Worm (Caenorhabditis elegans) whole organism, midembryonic: Measurements from ENCODE around the gene dhs-14.

Source experiments
- T22C8.4 ChIP-seq: fragments of 200-800 bp; sonication (Bioruptor generic); IDR thresholded peaks from 2 replicates; pipeline ENCODE4 v1.3.6; 2022; ENCODE audit warnings: missing genetic modification characterization, missing compliant biosample characterization
- cog-1 ChIP-seq: sonication (generic microtip); optimal IDR thresholded peaks from 2 replicates; lab custom pipeline; 2016; ENCODE audit warnings: missing genetic modification characterization, missing compliant biosample characterization
- flt-1 ChIP-seq: fragments of 200-800 bp; sonication (Bioruptor generic); IDR thresholded peaks from 2 replicates; pipeline ENCODE4 v1.3.6; 2022; ENCODE audit warnings: missing genetic modification characterization, missing compliant biosample characterization
- klf-2 ChIP-seq: fragments of 200-800 bp; sonication (Bioruptor generic); conservative IDR thresholded peaks from 2 replicates; pipeline ENCODE4 v1.3.6; 2022; ENCODE audit warnings: missing genetic modification reagents, missing genetic modification characterization, missing compliant biosample characterization
- med-1 ChIP-seq: sonication (generic microtip); optimal IDR thresholded peaks from 2 replicates; lab custom pipeline; 2017; ENCODE audit warnings: missing genetic modification characterization, mild to moderate bottlenecking, missing compliant biosample characterization, antibody characterized with exemption, missing genetic modification reagents; ENCODE audit not compliant: insufficient read depth
- ref-1 ChIP-seq: fragments of 200-800 bp; sonication (Bioruptor generic); conservative IDR thresholded peaks from 2 replicates; pipeline ENCODE4 v1.3.6; 2022; ENCODE audit warnings: missing genetic modification reagents, missing genetic modification characterization, missing compliant biosample characterization
- tab-1 ChIP-seq: fragments of 200-800 bp; sonication (Bioruptor generic); IDR thresholded peaks from 2 replicates; pipeline ENCODE4 v1.3.6; 2022; ENCODE audit warnings: missing genetic modification characterization, missing compliant biosample characterization
- ztf-23 ChIP-seq: fragments of 200-800 bp; sonication (Bioruptor generic); IDR thresholded peaks from 2 replicates; pipeline ENCODE4 v1.3.6; 2022; ENCODE audit warnings: missing genetic modification reagents, missing genetic modification characterization, missing compliant biosample characterization
- ztf-29 ChIP-seq: fragments of 200-800 bp; sonication (Bioruptor generic); IDR thresholded peaks from 2 replicates; pipeline ENCODE4 v1.3.6; 2022; ENCODE audit warnings: missing genetic modification reagents, missing genetic modification characterization, missing compliant biosample characterization

DNA sequence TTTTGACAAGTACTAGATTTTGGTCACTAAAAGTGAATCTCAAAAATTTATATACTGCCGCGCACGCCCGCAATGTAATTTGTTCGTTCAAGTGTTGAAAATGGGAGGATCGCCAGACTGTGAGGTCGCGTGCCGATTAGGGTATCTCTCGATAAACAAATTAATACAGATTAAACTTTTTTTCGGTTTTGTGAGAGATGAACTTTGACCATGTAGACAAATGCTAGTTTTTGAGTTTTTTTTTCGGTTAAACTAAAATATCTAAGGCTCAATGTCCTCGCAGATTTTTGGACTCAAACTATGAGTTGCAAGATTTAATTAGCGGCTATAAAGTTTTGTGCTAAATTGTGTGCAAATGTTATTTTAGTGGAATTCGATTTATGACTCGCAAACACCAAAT lies 4.8 kb upstream of the dhs-14 start, which contains the start of gene dhs-15:
- no peak for TF ChIP-seq cog-1 (tag; lab: Kevin White, UChicago)
- TF ChIP-seq flt-1 (GFP tag; lab: Robert Waterston, UW), result no peak
- no peak for TF ChIP-seq ztf-29 (GFP tag; lab: Robert Waterston, UW)
- TF ChIP-seq ztf-23, result no peak
- no peak for TF ChIP-seq klf-2
- no peak for TF ChIP-seq ref-1 (GFP tag; lab: Robert Waterston, UW)
- TF ChIP-seq T22C8.4 (GFP tag; lab: Robert Waterston, UW), result no peak
- TF ChIP-seq tab-1 (GFP tag; lab: Robert Waterston, UW), result no peak
- no peak for TF ChIP-seq med-1
